5 worm cellular contexts compared by ENCODE assay signal in the genomic region with DNA sequence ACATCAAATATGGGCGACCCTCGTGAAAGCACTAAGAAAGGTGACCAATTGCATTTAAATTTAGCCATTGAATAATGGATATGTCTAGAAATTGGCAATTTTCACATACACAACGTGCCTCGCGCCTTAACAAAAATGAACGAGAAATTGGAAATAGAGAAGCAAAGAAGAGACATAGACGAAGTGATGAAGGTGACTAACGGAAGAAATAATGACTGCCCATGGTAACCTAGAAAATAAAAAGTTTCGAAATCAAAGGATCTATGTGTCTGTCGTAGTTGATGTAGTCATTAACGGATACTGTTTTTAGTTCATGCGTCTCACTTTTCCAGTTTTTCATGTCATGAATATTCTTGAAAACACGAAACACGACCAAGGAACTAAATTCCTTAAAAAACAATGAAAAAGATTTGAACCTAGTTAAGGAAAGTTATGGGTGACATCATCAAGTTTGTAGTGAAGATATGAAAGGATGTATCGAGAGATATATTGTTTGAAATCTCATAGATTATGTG.
TF ChIP-seq lines count a peak whose summit lies in the region.

No protein-coding gene starts in this region.

TF ChIP-seq in whole organism, L1 larva, 84 proteins besides CTCF, POLR2A, EP300 and RAD21 (continues in another document):
- peak; percentile 32 for TF ChIP-seq lin-14 (GFP tag; optimal IDR thresholded peaks at IDR 0.05; lab: Kevin White, UChicago)
- TF ChIP-seq mep-1 (tag; optimal IDR thresholded peaks at IDR 0.05; lab: Kevin White, UChicago) = no peak
- TF ChIP-seq ama-1 (optimal IDR thresholded peaks at IDR 0.05; lab: Kevin White, UChicago) = no peak
- TF ChIP-seq ceh-90 (tag; optimal IDR thresholded peaks at IDR 0.05; lab: Kevin White, UChicago) = no peak
- no peak for TF ChIP-seq aha-1 (tag; optimal IDR thresholded peaks at IDR 0.05; lab: Kevin White, UChicago)
- peak; percentile 90 for TF ChIP-seq nhr-85 (tag; lab: Kevin White, UChicago)
- TF ChIP-seq fos-1 (tag; optimal IDR thresholded peaks at IDR 0.05; lab: Kevin White, UChicago) = peak; percentile 3
- TF ChIP-seq tlp-1 (tag; optimal IDR thresholded peaks at IDR 0.05; lab: Kevin White, UChicago) = no peak
- TF ChIP-seq unc-62 (GFP tag; optimal IDR thresholded peaks at IDR 0.05; lab: Kevin White, UChicago) = no peak
- TF ChIP-seq rnt-1 (tag; optimal IDR thresholded peaks at IDR 0.05; lab: Kevin White, UChicago) = no peak
- TF ChIP-seq nhr-47 (tag; optimal IDR thresholded peaks at IDR 0.05; lab: Kevin White, UChicago) = no peak
- no peak for TF ChIP-seq nhr-90 (tag; optimal IDR thresholded peaks at IDR 0.05; lab: Kevin White, UChicago; ENCODE audit: poor library complexity)
- TF ChIP-seq sup-37 (GFP tag; optimal IDR thresholded peaks at IDR 0.05; lab: Kevin White, UChicago) = no peak
- no peak for TF ChIP-seq unc-86 (tag; optimal IDR thresholded peaks at IDR 0.05; lab: Kevin White, UChicago)
- TF ChIP-seq blmp-1 (tag; optimal IDR thresholded peaks at IDR 0.05; lab: Kevin White, UChicago) = peak; percentile 25
- no peak for TF ChIP-seq ztf-11 (tag; optimal IDR thresholded peaks at IDR 0.05; lab: Kevin White, UChicago)
- TF ChIP-seq aly-2 (tag; optimal IDR thresholded peaks at IDR 0.05; lab: Kevin White, UChicago) = no peak
- no peak for TF ChIP-seq ztf-4 (tag; optimal IDR thresholded peaks at IDR 0.05; lab: Kevin White, UChicago)

TF ChIP-seq in whole organism, L2 larva, 48 proteins besides CTCF, POLR2A, EP300 and RAD21:
- TF ChIP-seq ceh-82 (tag; optimal IDR thresholded peaks at IDR 0.05; lab: Kevin White, UChicago) (no peak), nhr-77 (tag; optimal IDR thresholded peaks at IDR 0.05; lab: Kevin White, UChicago) (no peak), fos-1 (tag; optimal IDR thresholded peaks at IDR 0.05; lab: Kevin White, UChicago) (no peak), lin-13 (GFP tag; optimal IDR thresholded peaks at IDR 0.05; lab: Kevin White, UChicago) (no peak), elt-3 (tag; optimal IDR thresholded peaks at IDR 0.05; lab: Kevin White, UChicago) (no peak), nhr-25 (tag; optimal IDR thresholded peaks at IDR 0.05; lab: Kevin White, UChicago) (peak; percentile 6), nhr-237 (tag; optimal IDR thresholded peaks at IDR 0.05; lab: Kevin White, UChicago) (no peak)

TF ChIP-seq in whole organism, L3 larva, 47 proteins besides CTCF, POLR2A, EP300 and RAD21:
- TF ChIP-seq fkh-10 (GFP tag; optimal IDR thresholded peaks at IDR 0.05; lab: Kevin White, UChicago) (no peak), nhr-23 (tag; optimal IDR thresholded peaks at IDR 0.05; lab: Kevin White, UChicago) (peak; percentile 56), nhr-43 (tag; optimal IDR thresholded peaks at IDR 0.05; lab: Kevin White, UChicago; ENCODE audit: poor library complexity, severe bottlenecking) (no peak)

TF ChIP-seq in whole organism, L4 larva, 104 proteins besides CTCF, POLR2A, EP300 and RAD21:
- TF ChIP-seq nhr-28 (tag; optimal IDR thresholded peaks at IDR 0.05; lab: Kevin White, UChicago) = peak; percentile 66
- no peak for TF ChIP-seq lim-7 (GFP tag; IDR thresholded peaks at IDR 0.05; lab: Robert Waterston, UW)
- TF ChIP-seq unc-62 (GFP tag; optimal IDR thresholded peaks at IDR 0.05 in 1 of 2; lab: Kevin White, UChicago) = peak in 1 of 2 experiments; percentile 53
- TF ChIP-seq unc-62 (tag; optimal IDR thresholded peaks at IDR 0.05; lab: Kevin White, UChicago) = no peak

TF ChIP-seq in whole organism, young adult, 124 proteins besides CTCF, POLR2A, EP300 and RAD21:
- TF ChIP-seq B0336.3 (GFP tag; IDR thresholded peaks at IDR 0.05; lab: Robert Waterston, UW) (no peak), cebp-1 (GFP tag; IDR thresholded peaks at IDR 0.05; lab: Robert Waterston, UW) (no peak), cebp-1 (tag; optimal IDR thresholded peaks at IDR 0.05; lab: Kevin White, UChicago) (peak; percentile 42)
